Worm (Caenorhabditis elegans) whole organism, midembryonic: ENCODE measurements around the gene selt-1.2.

ENCODE experiments used
- T22C8.4 ChIP-seq: fragments of 200-800 bp; sonication (Bioruptor generic); IDR thresholded peaks from 2 replicates; pipeline ENCODE4 v1.3.6; 2022; ENCODE audit warnings: missing genetic modification characterization, missing compliant biosample characterization
- cog-1 ChIP-seq: sonication (generic microtip); optimal IDR thresholded peaks from 2 replicates; lab custom pipeline; 2016; ENCODE audit warnings: missing genetic modification characterization, missing compliant biosample characterization
- flt-1 ChIP-seq: fragments of 200-800 bp; sonication (Bioruptor generic); IDR thresholded peaks from 2 replicates; pipeline ENCODE4 v1.3.6; 2022; ENCODE audit warnings: missing genetic modification characterization, missing compliant biosample characterization
- klf-2 ChIP-seq: fragments of 200-800 bp; sonication (Bioruptor generic); conservative IDR thresholded peaks from 2 replicates; pipeline ENCODE4 v1.3.6; 2022; ENCODE audit warnings: missing genetic modification reagents, missing genetic modification characterization, missing compliant biosample characterization
- med-1 ChIP-seq: sonication (generic microtip); optimal IDR thresholded peaks from 2 replicates; lab custom pipeline; 2017; ENCODE audit warnings: missing genetic modification characterization, mild to moderate bottlenecking, missing compliant biosample characterization, antibody characterized with exemption, missing genetic modification reagents; ENCODE audit not compliant: insufficient read depth
- ref-1 ChIP-seq: fragments of 200-800 bp; sonication (Bioruptor generic); conservative IDR thresholded peaks from 2 replicates; pipeline ENCODE4 v1.3.6; 2022; ENCODE audit warnings: missing genetic modification reagents, missing genetic modification characterization, missing compliant biosample characterization
- tab-1 ChIP-seq: fragments of 200-800 bp; sonication (Bioruptor generic); IDR thresholded peaks from 2 replicates; pipeline ENCODE4 v1.3.6; 2022; ENCODE audit warnings: missing genetic modification characterization, missing compliant biosample characterization
- ztf-23 ChIP-seq: fragments of 200-800 bp; sonication (Bioruptor generic); IDR thresholded peaks from 2 replicates; pipeline ENCODE4 v1.3.6; 2022; ENCODE audit warnings: missing genetic modification reagents, missing genetic modification characterization, missing compliant biosample characterization
- ztf-29 ChIP-seq: fragments of 200-800 bp; sonication (Bioruptor generic); IDR thresholded peaks from 2 replicates; pipeline ENCODE4 v1.3.6; 2022; ENCODE audit warnings: missing genetic modification reagents, missing genetic modification characterization, missing compliant biosample characterization

Gene selt-1.2

ce11 chrV:10747263-10747951, at the start of gene selt-1.2, which contains the start of gene F28H7.2:
Gene selt-1.2 (minus strand): TSS chrV:10747363.
Gene F28H7.2 (plus strand): TSS chrV:10747901.
- no peak for TF ChIP-seq T22C8.4
- TF ChIP-seq ztf-29, result no peak
- TF ChIP-seq cog-1 (tag; lab: Kevin White, UChicago), result no peak
- TF ChIP-seq med-1, result no peak
- no peak for TF ChIP-seq flt-1
- TF ChIP-seq tab-1 (GFP tag; lab: Robert Waterston, UW), result no peak
- no peak for TF ChIP-seq klf-2
- no peak for TF ChIP-seq ztf-23 (GFP tag; lab: Robert Waterston, UW)
- no peak for TF ChIP-seq ref-1 (GFP tag; lab: Robert Waterston, UW)

- TF ChIP-seq ztf-29 (no peak), flt-1 (no peak), cog-1 (tag; lab: Kevin White, UChicago) (no peak), klf-2 (no peak), tab-1 (GFP tag; lab: Robert Waterston, UW) (no peak)
Observed at ce11 chrV:10795494-10795893, 48.3 kb upstream of the selt-1.2 start, which contains the start of gene D1054.19. Gene D1054.19 (plus strand): TSS chrV:10795794.

ce11 chrV:10794463-10794862, 47.3 kb upstream of the selt-1.2 start:
- TF ChIP-seq med-1 (no peak), klf-2 (no peak), tab-1 (GFP tag; lab: Robert Waterston, UW) (no peak), flt-1 (no peak), ztf-29 (no peak), cog-1 (tag; lab: Kevin White, UChicago) (no peak)

ce11 chrV:10793498-10793897, 46.3 kb upstream of the selt-1.2 start, which contains the start of gene ule-3:
Gene ule-3 (plus strand): TSS chrV:10793798.
- no peak for TF ChIP-seq ref-1 (GFP tag; lab: Robert Waterston, UW)
- TF ChIP-seq T22C8.4, result no peak
- no peak for TF ChIP-seq cog-1 (tag; lab: Kevin White, UChicago)
- TF ChIP-seq ztf-23 (GFP tag; lab: Robert Waterston, UW), result no peak
- TF ChIP-seq klf-2, result no peak
- TF ChIP-seq med-1, result no peak
- TF ChIP-seq tab-1 (GFP tag; lab: Robert Waterston, UW), result no peak

ce11 chrV:10792775-10793174, 45.6 kb upstream of the selt-1.2 start, which contains the start of gene D1054.10:
Gene D1054.10 (minus strand): TSS chrV:10792875.
- TF ChIP-seq flt-1, result no peak
- TF ChIP-seq ztf-23 (GFP tag; lab: Robert Waterston, UW), result no peak
- TF ChIP-seq ref-1 (GFP tag; lab: Robert Waterston, UW), result no peak
- TF ChIP-seq med-1, result no peak
- TF ChIP-seq ztf-29, result no peak
- TF ChIP-seq T22C8.4, result no peak
- no peak for TF ChIP-seq tab-1 (GFP tag; lab: Robert Waterston, UW)
- TF ChIP-seq klf-2, result no peak
- TF ChIP-seq cog-1 (tag; lab: Kevin White, UChicago), result no peak

ce11 chrV:10790921-10791320, 43.8 kb upstream of the selt-1.2 start, which contains the start of gene D1054.9:
Gene D1054.9 (minus strand): TSS chrV:10791057.
- TF ChIP-seq cog-1 (tag; lab: Kevin White, UChicago) (no peak), tab-1 (GFP tag; lab: Robert Waterston, UW) (no peak), flt-1 (no peak), ref-1 (GFP tag; lab: Robert Waterston, UW) (no peak), med-1 (no peak), ztf-29 (no peak), T22C8.4 (no peak), ztf-23 (GFP tag; lab: Robert Waterston, UW) (no peak), klf-2 (no peak)

ce11 chrV:10784011-10784410, 36.8 kb upstream of the selt-1.2 start, which contains the start of gene D1054.8:
Gene D1054.8 (plus strand): TSS chrV:10784311.
- TF ChIP-seq klf-2 (no peak), ztf-23 (GFP tag; lab: Robert Waterston, UW) (no peak), T22C8.4 (no peak), cog-1 (tag; lab: Kevin White, UChicago) (no peak), flt-1 (no peak), med-1 (no peak)

ce11 chrV:10776528-10777055, 29.4 kb upstream of the selt-1.2 start, which contains the start of gene D1054.5:
Gene D1054.5 (minus strand): TSS chrV:10776578.
- TF ChIP-seq ref-1 (GFP tag; lab: Robert Waterston, UW) (no peak), klf-2 (no peak), T22C8.4 (no peak), flt-1 (no peak), ztf-29 (no peak), med-1 (no peak), ztf-23 (GFP tag; lab: Robert Waterston, UW) (no peak), cog-1 (tag; lab: Kevin White, UChicago) (no peak)

ce11 chrV:10773216-10773615, 26.1 kb upstream of the selt-1.2 start:
- TF ChIP-seq cog-1 (tag; lab: Kevin White, UChicago) (no peak), ztf-29 (no peak), ztf-23 (GFP tag; lab: Robert Waterston, UW) (no peak), flt-1 (no peak), ref-1 (GFP tag; lab: Robert Waterston, UW) (no peak), med-1 (no peak), T22C8.4 (no peak), tab-1 (GFP tag; lab: Robert Waterston, UW) (no peak), klf-2 (no peak)

- no peak for TF ChIP-seq ztf-23 (GFP tag; lab: Robert Waterston, UW)
- TF ChIP-seq cog-1 (tag; lab: Kevin White, UChicago), result no peak
- TF ChIP-seq T22C8.4, result no peak
- no peak for TF ChIP-seq flt-1
- no peak for TF ChIP-seq klf-2
- TF ChIP-seq tab-1 (GFP tag; lab: Robert Waterston, UW), result no peak
- no peak for TF ChIP-seq med-1
- no peak for TF ChIP-seq ref-1 (GFP tag; lab: Robert Waterston, UW)
- TF ChIP-seq ztf-29, result no peak
Observed at ce11 chrV:10771390-10771789, 24.2 kb upstream of the selt-1.2 start, which contains the start of gene D1054.3. Gene D1054.3 (plus strand): TSS chrV:10771451.
